Worm (Caenorhabditis elegans) whole organism, early embryonic: ENCODE data around the gene F25B3.5.

Source experiments
- ama-1 ChIP-seq: fragments of 150-350 bp; optimal IDR thresholded peaks from 2 replicates; lab custom pipeline; 2014
- ceh-13 ChIP-seq: fragments of 200-800 bp; sonication (Bioruptor generic); optimal IDR thresholded peaks from 2 replicates; lab custom pipeline; 2018; ENCODE audit warnings: mild to moderate bottlenecking, missing genetic modification characterization, missing compliant biosample characterization
- ceh-36 ChIP-seq: sonication (generic microtip); optimal IDR thresholded peaks from 2 replicates; lab custom pipeline; 2016; ENCODE audit warnings: missing genetic modification characterization, inconsistent platforms, missing compliant biosample characterization
- ets-7 ChIP-seq: sonication (generic microtip); optimal IDR thresholded peaks from 2 replicates; lab custom pipeline; 2016; ENCODE audit warnings: missing genotype, missing genetic modification characterization, missing compliant biosample characterization
- flt-1 ChIP-seq: fragments of 200-800 bp; sonication (Bioruptor generic); IDR thresholded peaks from 2 replicates; pipeline ENCODE4 v1.3.6; 2022; ENCODE audit warnings: missing genetic modification characterization, missing compliant biosample characterization
- hmg-4 ChIP-seq: fragments of 200-800 bp; sonication (Bioruptor generic); optimal IDR thresholded peaks from 2 replicates; lab custom pipeline; 2018; ENCODE audit warnings: mild to moderate bottlenecking, missing genetic modification characterization, missing compliant biosample characterization
- hnd-1 ChIP-seq: sonication (generic microtip); optimal IDR thresholded peaks from 2 replicates; lab custom pipeline; 2016; ENCODE audit warnings: missing genetic modification characterization, missing compliant biosample characterization
- scrt-1 ChIP-seq: fragments of 200-800 bp; sonication (Bioruptor generic); IDR thresholded peaks from 2 replicates; pipeline ENCODE4 v1.3.6; 2022; ENCODE audit warnings: missing genetic modification characterization, missing compliant biosample characterization

DNA sequence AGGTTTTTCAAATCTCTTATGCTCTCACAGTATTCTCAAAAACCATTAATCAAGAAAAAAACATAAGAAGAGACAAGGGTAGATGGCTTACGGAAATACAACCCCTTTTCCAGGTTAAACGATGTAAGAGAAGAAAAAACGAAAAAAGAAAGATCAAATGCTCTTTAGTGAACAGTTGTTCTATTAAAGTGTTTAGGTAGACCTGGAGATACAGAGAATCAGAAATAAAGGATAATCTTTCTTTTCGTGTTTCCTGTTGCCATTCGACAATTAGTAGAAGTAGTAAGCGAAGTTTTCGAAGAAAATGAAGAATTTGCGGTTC is 13.2 kb upstream of the F25B3.5 start, which contains the start of gene K09G1.1:
- TF ChIP-seq hmg-4 (GFP tag; lab: Kevin White, UChicago) = no peak
- no peak for TF ChIP-seq ama-1 (lab: Kevin White, UChicago)
- no peak for TF ChIP-seq hnd-1 (tag; lab: Kevin White, UChicago)
- no peak for TF ChIP-seq scrt-1 (GFP tag; lab: Robert Waterston, UW)
- no peak for TF ChIP-seq ceh-13 (GFP tag; lab: Kevin White, UChicago)
- TF ChIP-seq ets-7 = no peak
- TF ChIP-seq flt-1 = no peak
- TF ChIP-seq ceh-36 = no peak
